Worm (Caenorhabditis elegans): Measurements from ENCODE around the gene ZK637.4.

DNA sequence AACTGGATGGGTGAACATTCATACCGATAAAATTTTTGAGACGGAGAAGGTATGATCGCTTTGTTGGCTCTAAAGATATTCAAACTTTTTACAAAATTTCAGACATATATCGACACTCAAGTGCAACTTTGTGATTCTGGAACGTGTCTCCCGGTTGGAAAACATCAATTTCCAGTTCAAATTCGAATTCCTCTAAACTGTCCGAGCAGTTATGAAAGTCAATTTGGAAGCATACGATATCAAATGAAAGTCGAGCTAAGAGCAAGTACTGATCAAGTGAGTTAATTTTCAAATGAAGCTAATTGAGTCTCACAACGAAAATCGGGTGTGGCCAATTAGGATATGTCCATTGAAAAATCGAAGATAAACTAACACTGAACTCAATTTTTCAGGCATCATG, 40.8 kb downstream of the ZK637.4 start:
- TF ChIP-seq cog-1 (tag; optimal IDR thresholded peaks at IDR 0.05) (no peak), klf-2 (GFP tag; conservative IDR thresholded peaks at IDR 0.05) (no peak)

Measured in whole organism, midembryonic.